Worm (Caenorhabditis elegans) whole organism, L4 larva: Measurements from ENCODE around the gene nphp-1.

Source experiments
- fkh-10 ChIP-seq: fragments of 150-350 bp; optimal IDR thresholded peaks from 2 replicates; lab custom pipeline; 2014; ENCODE audit warnings: missing biosample characterization, missing genetic modification reagents, missing genetic modification characterization
- jun-1 ChIP-seq: fragments of 150-350 bp; optimal IDR thresholded peaks from 2 replicates; lab custom pipeline; 2014; ENCODE audit warnings: missing biosample characterization, missing genetic modification reagents, missing genetic modification characterization
- mxl-2 ChIP-seq: fragments of 200-800 bp; sonication (Bioruptor generic); conservative IDR thresholded peaks from 2 replicates; pipeline ENCODE4 v1.3.6; 2022; ENCODE audit warnings: missing genetic modification reagents, missing genetic modification characterization, missing compliant biosample characterization
- nhr-76 ChIP-seq: fragments of 150-350 bp; optimal IDR thresholded peaks from 2 replicates; lab custom pipeline; 2014; ENCODE audit warnings: missing biosample characterization, missing genetic modification characterization

DNA sequence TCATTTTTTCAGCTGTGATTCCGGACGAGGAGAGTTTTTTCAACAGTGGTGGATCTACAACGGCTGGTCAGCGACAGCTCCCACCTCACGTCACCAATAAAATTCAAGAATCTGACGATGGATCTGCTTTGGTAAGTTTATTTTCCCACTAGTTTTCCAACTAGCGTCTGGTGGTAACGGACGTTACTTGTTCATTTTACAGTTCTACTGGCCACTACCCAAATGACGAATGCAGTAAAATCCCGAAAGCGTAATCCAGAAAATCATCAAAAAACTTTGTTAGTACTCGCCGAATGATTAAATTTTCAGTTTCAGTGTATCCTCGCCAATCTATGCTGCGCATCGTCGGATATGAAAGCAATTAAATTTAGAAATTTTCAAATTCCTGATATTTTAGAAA, 7.5 kb upstream of the nphp-1 start:
- TF ChIP-seq nhr-76 (no peak), jun-1 (tag; lab: Kevin White, UChicago) (no peak), mxl-2 (GFP tag; lab: Robert Waterston, UW) (no peak), fkh-10 (GFP tag; lab: Kevin White, UChicago) (no peak)
